Fruit fly (Drosophila melanogaster) whole organism, embryonic: Measurements from ENCODE around the gene ps.

Experiments used
- Antp ChIP-seq: fragments of 200-800 bp; sonication (Bioruptor generic); optimal IDR thresholded peaks from 3 replicates; lab custom pipeline; 2016; ENCODE audit warnings: missing biosample characterization, missing genetic modification characterization
- CG10274 ChIP-seq: fragments of 200-800 bp; sonication (Bioruptor generic); optimal IDR thresholded peaks from 3 replicates; lab custom pipeline; 2017; ENCODE audit warnings: missing biosample characterization, mild to moderate bottlenecking, missing genetic modification characterization
- CG10565 ChIP-seq: fragments of 200-800 bp; sonication (Bioruptor generic); optimal IDR thresholded peaks from 3 replicates; lab custom pipeline; 2016; ENCODE audit warnings: missing biosample characterization, mild to moderate bottlenecking, missing genetic modification characterization
- CG11093 ChIP-seq: fragments of 200-800 bp; sonication (Bioruptor generic); IDR thresholded peaks from 3 replicates; pipeline ENCODE4 v1.3.6; 2022; ENCODE audit warnings: missing biosample characterization, missing genetic modification characterization
- CG12155 ChIP-seq: fragments of 200-800 bp; sonication (Bioruptor generic); optimal IDR thresholded peaks from 3 replicates; lab custom pipeline; 2016; ENCODE audit warnings: missing biosample characterization, missing genetic modification characterization
- CG1233 ChIP-seq: fragments of 200-800 bp; sonication (Bioruptor generic); optimal IDR thresholded peaks from 4 replicates; lab custom pipeline; 2018; ENCODE audit warnings: missing biosample characterization, mild to moderate bottlenecking, missing genetic modification characterization
- CG13123 ChIP-seq: fragments of 200-800 bp; sonication (Bioruptor generic); optimal IDR thresholded peaks from 2 replicates; lab custom pipeline; 2016; ENCODE audit warnings: missing biosample characterization, missing genetic modification characterization
- CG14860 ChIP-seq: fragments of 200-800 bp; sonication (Bioruptor generic); IDR thresholded peaks from 3 replicates; pipeline ENCODE4 v1.3.6; 2022; ENCODE audit warnings: missing biosample characterization, missing genetic modification characterization; ENCODE audit not compliant: partially characterized antibody
- CG15269 ChIP-seq: fragments of 200-800 bp; sonication (Bioruptor generic); optimal IDR thresholded peaks from 2 replicates; lab custom pipeline; 2018; ENCODE audit warnings: missing biosample characterization, mild to moderate bottlenecking, missing genetic modification characterization, moderate library complexity
- CG16863 ChIP-seq: fragments of 200-800 bp; sonication (Bioruptor generic); optimal IDR thresholded peaks from 3 replicates; lab custom pipeline; 2016; ENCODE audit warnings: missing biosample characterization, missing genetic modification characterization
- CG17361 ChIP-seq: fragments of 200-800 bp; sonication (Bioruptor generic); IDR thresholded peaks from 3 replicates; pipeline ENCODE4 v1.3.6; 2022; ENCODE audit warnings: missing biosample characterization, missing genetic modification characterization
- CG17829 ChIP-seq: fragments of 200-800 bp; optimal IDR thresholded peaks from 2 replicates; lab custom pipeline; 2019; ENCODE audit warnings: missing biosample characterization, mild to moderate bottlenecking, missing genetic modification characterization, moderate library complexity
- CG2116 ChIP-seq: fragments of 200-800 bp; sonication (Bioruptor generic); optimal IDR thresholded peaks from 3 replicates; lab custom pipeline; 2018; ENCODE audit warnings: missing biosample characterization, mild to moderate bottlenecking, missing genetic modification characterization
- CG2202 ChIP-seq: fragments of 200-800 bp; sonication (Bioruptor generic); optimal IDR thresholded peaks from 2 replicates; lab custom pipeline; 2018; ENCODE audit warnings: missing biosample characterization, mild to moderate bottlenecking, missing genetic modification characterization
- CG3847 ChIP-seq: fragments of 200-800 bp; sonication (Bioruptor generic); IDR thresholded peaks from 2 replicates; pipeline ENCODE4 v1.3.6; 2022; ENCODE audit warnings: missing biosample characterization, missing genetic modification characterization
- CG3995 ChIP-seq: fragments of 200-800 bp; sonication (Bioruptor generic); optimal IDR thresholded peaks from 3 replicates; lab custom pipeline; 2016; ENCODE audit warnings: missing biosample characterization, missing genetic modification characterization
- CG42726 ChIP-seq: fragments of 200-800 bp; sonication (Bioruptor generic); IDR thresholded peaks from 2 replicates; pipeline ENCODE4 v1.3.6; 2022; ENCODE audit warnings: missing biosample characterization, missing genetic modification characterization; ENCODE audit not compliant: partially characterized antibody
- CG4282 ChIP-seq: fragments of 200-800 bp; sonication (Bioruptor generic); optimal IDR thresholded peaks from 2 replicates; lab custom pipeline; 2016; ENCODE audit warnings: missing biosample characterization, missing genetic modification characterization
- CG43689 ChIP-seq: fragments of 200-800 bp; sonication (Bioruptor generic); IDR thresholded peaks from 2 replicates; pipeline ENCODE4 v1.3.6; 2022; ENCODE audit warnings: missing biosample characterization, missing genetic modification characterization
- CG4404 ChIP-seq: fragments of 200-800 bp; sonication (Bioruptor generic); IDR thresholded peaks from 2 replicates; pipeline ENCODE4 v1.3.6; 2022; ENCODE audit warnings: missing biosample characterization, missing genetic modification characterization
- CG5953 ChIP-seq: fragments of 200-800 bp; sonication (Bioruptor generic); IDR thresholded peaks from 2 replicates; pipeline ENCODE4 v1.3.6; 2022; ENCODE audit warnings: missing biosample characterization, missing genetic modification characterization
- CG6654 ChIP-seq: fragments of 200-800 bp; sonication (Bioruptor generic); optimal IDR thresholded peaks from 2 replicates; lab custom pipeline; 2017; ENCODE audit warnings: missing biosample characterization, mild to moderate bottlenecking, missing genetic modification characterization
- CG7372 ChIP-seq: fragments of 200-800 bp; sonication (Bioruptor generic); IDR thresholded peaks from 2 replicates; pipeline ENCODE4 v1.3.6; 2022; ENCODE audit warnings: missing biosample characterization, missing genetic modification characterization
- CG7928 ChIP-seq: fragments of 200-800 bp; sonication (Bioruptor generic); optimal IDR thresholded peaks from 2 replicates; lab custom pipeline; 2017; ENCODE audit warnings: missing biosample characterization, mild to moderate bottlenecking, missing genetic modification characterization
- Dfd ChIP-seq, 2 experiments: fragments of >200 bp; optimal IDR thresholded peaks; 2 replicates each; lab custom pipeline; 2017; ENCODE audit warnings: missing biosample characterization in 2 of 2, missing genetic modification characterization in 2 of 2
- Ets97D ChIP-seq: fragments of 200-800 bp; sonication (Bioruptor generic); optimal IDR thresholded peaks from 3 replicates; lab custom pipeline; 2016; ENCODE audit warnings: missing biosample characterization, missing genetic modification characterization
- HLH54F ChIP-seq: fragments of 200-800 bp; sonication (Bioruptor generic); optimal IDR thresholded peaks from 3 replicates; lab custom pipeline; 2016; ENCODE audit warnings: missing biosample characterization, missing genetic modification characterization
- Hr39 ChIP-seq: fragments of >200 bp; optimal IDR thresholded peaks from 2 replicates; lab custom pipeline; 2017
- Kr ChIP-seq: fragments of 200-800 bp; sonication (Bioruptor generic); optimal IDR thresholded peaks from 2 replicates; lab custom pipeline; 2017; ENCODE audit warnings: missing biosample characterization, mild to moderate bottlenecking, missing genetic modification characterization
- Lpt ChIP-seq: fragments of >200 bp; optimal IDR thresholded peaks from 2 replicates; lab custom pipeline; 2018; ENCODE audit warnings: missing biosample characterization, missing genetic modification characterization
- Mrtf ChIP-seq: fragments of 200-800 bp; sonication (Bioruptor generic); IDR thresholded peaks from 3 replicates; pipeline ENCODE4 v1.3.6; 2022; ENCODE audit warnings: missing biosample characterization, missing genetic modification characterization
- Neu2 ChIP-seq: fragments of 200-800 bp; sonication (Bioruptor generic); optimal IDR thresholded peaks from 3 replicates; lab custom pipeline; 2016; ENCODE audit warnings: missing biosample characterization, missing genetic modification characterization, borderline replicate concordance
- Ptx1 ChIP-seq: fragments of 200-800 bp; sonication (Bioruptor generic); IDR thresholded peaks from 2 replicates; pipeline ENCODE4 v1.3.6; 2022; ENCODE audit warnings: missing biosample characterization, missing genetic modification characterization
- az2 ChIP-seq: fragments of 200-800 bp; sonication (Bioruptor generic); optimal IDR thresholded peaks from 3 replicates; lab custom pipeline; 2016; ENCODE audit warnings: missing biosample characterization, missing genetic modification characterization
- bcd ChIP-seq: fragments of 200-800 bp; sonication (Bioruptor generic); optimal IDR thresholded peaks from 2 replicates; lab custom pipeline; 2017; ENCODE audit warnings: missing biosample characterization, mild to moderate bottlenecking, missing genetic modification characterization
- chn ChIP-seq: fragments of 200-800 bp; sonication (Bioruptor generic); optimal IDR thresholded peaks from 2 replicates; lab custom pipeline; 2016; ENCODE audit warnings: missing biosample characterization, missing genetic modification characterization
- ci ChIP-seq: fragments of 200-800 bp; sonication (Bioruptor generic); IDR thresholded peaks from 3 replicates; pipeline ENCODE4 v1.3.6; 2022; ENCODE audit warnings: missing biosample characterization, missing genetic modification characterization
- emc ChIP-seq: fragments of 200-800 bp; sonication (Bioruptor generic); optimal IDR thresholded peaks from 2 replicates; lab custom pipeline; 2016; ENCODE audit warnings: missing biosample characterization, missing genetic modification characterization
- ems ChIP-seq: fragments of 200-800 bp; sonication (Bioruptor generic); optimal IDR thresholded peaks from 3 replicates; lab custom pipeline; 2016; ENCODE audit warnings: missing biosample characterization, missing genetic modification characterization
- en ChIP-seq: fragments of 200-800 bp; sonication (Bioruptor generic); optimal IDR thresholded peaks from 2 replicates; lab custom pipeline; 2016; ENCODE audit warnings: missing biosample characterization, missing genetic modification characterization
- esg ChIP-seq: fragments of 200-800 bp; sonication (Bioruptor generic); conservative IDR thresholded peaks from 2 replicates; pipeline ENCODE4 v1.3.6; 2022; ENCODE audit warnings: missing biosample characterization, missing genetic modification characterization
- fd64A ChIP-seq: fragments of 200-800 bp; sonication (Bioruptor generic); optimal IDR thresholded peaks from 3 replicates; lab custom pipeline; 2018; ENCODE audit warnings: missing biosample characterization, mild to moderate bottlenecking, missing genetic modification characterization
- gcm2 ChIP-seq: fragments of 200-800 bp; sonication (Bioruptor generic); optimal IDR thresholded peaks from 2 replicates; lab custom pipeline; 2016; ENCODE audit warnings: missing biosample characterization, missing genetic modification characterization
- grn ChIP-seq: fragments of 200-800 bp; sonication (Bioruptor generic); optimal IDR thresholded peaks from 3 replicates; lab custom pipeline; 2017; ENCODE audit warnings: missing biosample characterization, missing genetic modification characterization
- ham ChIP-seq: fragments of 200-800 bp; sonication (Bioruptor generic); IDR thresholded peaks from 2 replicates; pipeline ENCODE4 v1.3.6; 2022; ENCODE audit warnings: missing biosample characterization, missing genetic modification characterization
- inv ChIP-seq: fragments of 200-800 bp; sonication (Bioruptor generic); IDR thresholded peaks from 2 replicates; pipeline ENCODE4 v1.3.6; 2022; ENCODE audit warnings: missing biosample characterization, missing genetic modification characterization; ENCODE audit not compliant: partially characterized antibody
- ken ChIP-seq: fragments of 200-800 bp; sonication (Bioruptor generic); IDR thresholded peaks from 3 replicates; pipeline ENCODE4 v1.3.6; 2022; ENCODE audit warnings: missing biosample characterization, missing genetic modification characterization
- oc ChIP-seq: fragments of 200-800 bp; sonication (Bioruptor generic); optimal IDR thresholded peaks from 2 replicates; lab custom pipeline; 2018; ENCODE audit warnings: missing biosample characterization, mild to moderate bottlenecking, missing genetic modification characterization, moderate library complexity
- pnt ChIP-seq: fragments of 200-800 bp; sonication (Bioruptor generic); optimal IDR thresholded peaks from 3 replicates; lab custom pipeline; 2016; ENCODE audit warnings: missing biosample characterization, missing genetic modification characterization
- tin ChIP-seq: fragments of 200-800 bp; sonication (Bioruptor generic); optimal IDR thresholded peaks from 3 replicates; lab custom pipeline; 2016; ENCODE audit warnings: missing biosample characterization, missing genetic modification characterization
- wdn ChIP-seq: fragments of 200-800 bp; sonication (Bioruptor generic); IDR thresholded peaks from 2 replicates; pipeline ENCODE4 v1.3.6; 2022; ENCODE audit warnings: missing biosample characterization, missing genetic modification characterization
- yki ChIP-seq: fragments of >200 bp; optimal IDR thresholded peaks from 3 replicates; lab custom pipeline; 2018
- z ChIP-seq: fragments of 200-800 bp; sonication (Bioruptor generic); IDR thresholded peaks from 3 replicates; pipeline ENCODE4 v1.3.6; 2022; ENCODE audit warnings: missing biosample characterization, missing genetic modification characterization

ps gene

DNA sequence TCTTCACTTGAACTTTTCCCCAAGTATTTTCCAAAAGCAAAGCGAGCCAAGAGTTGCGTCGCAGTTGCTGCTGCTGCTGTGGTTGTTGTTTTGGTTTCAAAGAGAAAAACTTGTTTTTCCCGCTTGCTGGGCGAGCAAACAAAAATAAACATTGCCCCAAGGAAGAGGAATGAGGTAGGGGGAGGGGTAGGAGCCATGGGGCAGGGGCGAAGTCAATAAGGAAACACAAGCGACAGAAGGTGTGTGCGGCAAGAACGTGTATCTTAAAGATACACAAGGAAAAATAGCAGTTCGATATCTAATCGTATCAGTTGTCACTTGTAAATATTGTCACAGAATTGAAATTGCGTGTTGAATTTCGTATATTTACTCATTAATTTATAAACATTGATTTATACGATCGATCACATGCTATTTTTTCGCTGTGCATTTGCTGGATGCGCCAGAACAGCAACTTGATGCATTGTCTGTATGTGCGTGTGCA is 24.2 kb upstream of the ps start (continued):
- TF ChIP-seq CG4282 (GFP tag; lab: Kevin White, UChicago): no peak
- peak; percentile 41; the same call in 1 of the 2 replicates for TF ChIP-seq CG5953
- TF ChIP-seq Kr (GFP tag; lab: Kevin White, UChicago): peak; percentile 87
- TF ChIP-seq CG43689: no peak
- no peak for TF ChIP-seq CG42726
- no peak for TF ChIP-seq inv
- TF ChIP-seq CG14860 (GFP tag; lab: Robert Waterston, UW): no peak
- peak; percentile 46 for TF ChIP-seq pnt (GFP tag; lab: Kevin White, UChicago)
- TF ChIP-seq CG10274 (GFP tag; lab: Kevin White, UChicago): peak; percentile 38
- TF ChIP-seq Antp: peak; percentile 24
- peak; percentile 53 for TF ChIP-seq CG7372 (GFP tag; lab: Robert Waterston, UW)
- TF ChIP-seq bcd (GFP tag; lab: Kevin White, UChicago): peak; percentile 53
- peak; percentile 87 for TF ChIP-seq ci (GFP tag; lab: Robert Waterston, UW)
- peak; percentile 55; the same call in 1 of the 3 replicates for TF ChIP-seq CG11093
- TF ChIP-seq en (GFP tag; lab: Kevin White, UChicago): no peak
- TF ChIP-seq ems (GFP tag; lab: Kevin White, UChicago): peak; percentile 37
- peak; percentile 20 for TF ChIP-seq CG12155 (GFP tag; lab: Kevin White, UChicago)
- TF ChIP-seq ham (GFP tag; lab: Robert Waterston, UW): no peak
- TF ChIP-seq CG6654: peak; percentile 42
- peak; percentile 80 for TF ChIP-seq CG1233
- TF ChIP-seq chn (GFP tag; lab: Kevin White, UChicago): peak; percentile 33
- TF ChIP-seq emc (GFP tag; lab: Kevin White, UChicago): no peak
- peak; percentile 64 for TF ChIP-seq tin (GFP tag; lab: Kevin White, UChicago)
- no peak for TF ChIP-seq Dfd (GFP tag; optimal IDR thresholded peaks at IDR 0.05; lab: Kevin White, UChicago)
- peak; percentile 46 for TF ChIP-seq CG2116 (GFP tag; lab: Kevin White, UChicago)
- TF ChIP-seq Hr39 (lab: Kevin White, UChicago): no peak
- TF ChIP-seq grn (GFP tag; lab: Kevin White, UChicago): peak; percentile 48
- peak; percentile 26 for TF ChIP-seq CG16863 (GFP tag; lab: Kevin White, UChicago)
- TF ChIP-seq CG15269 (tag; lab: Kevin White, UChicago): peak; percentile 55
- no peak for TF ChIP-seq Ets97D
- peak; percentile 89 for TF ChIP-seq fd64A (GFP tag; lab: Kevin White, UChicago)
- peak; percentile 66; the same call in 2 of the 3 replicates for TF ChIP-seq ken (GFP tag; lab: Robert Waterston, UW)
- TF ChIP-seq az2: peak; percentile 70
- TF ChIP-seq Mrtf: no peak
- no peak for TF ChIP-seq Lpt (GFP tag; lab: Kevin White, UChicago)
- TF ChIP-seq gcm2 (GFP tag; lab: Kevin White, UChicago): no peak
- peak; percentile 52 for TF ChIP-seq CG13123 (GFP tag; lab: Kevin White, UChicago)
- TF ChIP-seq Ptx1 (GFP tag; lab: Robert Waterston, UW): peak; percentile 64
- no peak for TF ChIP-seq CG7928 (GFP tag; lab: Kevin White, UChicago)
- peak; percentile 66 for TF ChIP-seq oc (tag; lab: Kevin White, UChicago)
- peak; percentile 88 for TF ChIP-seq CG2202 (tag; lab: Kevin White, UChicago)
- peak; percentile 33; the same call in 1 of the 2 replicates for TF ChIP-seq esg (GFP tag; lab: Robert Waterston, UW)
- peak; percentile 84 for TF ChIP-seq CG17829 (tag; lab: Kevin White, UChicago)
- no peak; the same call in 1 of the 2 replicates for TF ChIP-seq CG3847 (GFP tag; lab: Robert Waterston, UW)
- TF ChIP-seq z (GFP tag; lab: Robert Waterston, UW): peak; percentile 62; the same call in 2 of the 3 replicates
- TF ChIP-seq HLH54F: no peak
- TF ChIP-seq CG4404 (GFP tag; lab: Robert Waterston, UW): peak; percentile 46; the same call in 1 of the 2 replicates
- TF ChIP-seq Neu2 (GFP tag; lab: Kevin White, UChicago): no peak
- no peak for TF ChIP-seq CG10565 (GFP tag; lab: Kevin White, UChicago)
- TF ChIP-seq wdn: no peak
- peak; percentile 67 for TF ChIP-seq CG17361 (GFP tag; lab: Robert Waterston, UW)
- no peak for TF ChIP-seq CG3995 (GFP tag; lab: Kevin White, UChicago)
- TF ChIP-seq yki (lab: Kevin White, UChicago): no peak
